Worm (Caenorhabditis elegans): ENCODE data around the gene elmd-1.

DNA sequence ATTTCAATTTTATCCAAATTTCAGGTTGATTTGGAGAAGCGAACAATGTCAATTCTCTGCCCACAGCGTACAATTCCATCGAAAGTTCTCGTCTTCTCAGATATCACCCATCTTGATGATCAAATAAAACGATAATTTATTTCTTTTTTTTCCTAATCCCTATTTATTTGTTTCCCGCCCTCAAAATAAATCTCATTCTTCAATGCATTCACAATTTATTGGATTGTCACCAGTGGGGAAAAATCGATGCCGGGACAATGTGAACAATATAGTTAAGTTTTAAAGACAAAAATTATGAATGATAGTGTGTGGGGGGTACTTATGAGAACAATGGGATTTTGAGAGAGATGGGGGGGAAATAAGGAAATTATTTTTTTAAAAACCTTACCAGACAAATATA lies 10.7 kb downstream of the elmd-1 start:
- TF ChIP-seq flt-1 (GFP tag; IDR thresholded peaks at IDR 0.05) = no peak
- TF ChIP-seq med-1 (GFP tag; optimal IDR thresholded peaks at IDR 0.05; ENCODE audit: insufficient read depth) = no peak
- TF ChIP-seq klf-2 (GFP tag; conservative IDR thresholded peaks at IDR 0.05) = no peak

Measured in whole organism, midembryonic.